Fruit fly (Drosophila melanogaster) whole organism, adult: ENCODE results near the gene Xrp1.

Experiments used
- CG11617 ChIP-seq: fragments of 200-800 bp; sonication (Bioruptor generic); optimal IDR thresholded peaks from 2 replicates; lab custom pipeline; 2017; ENCODE audit warnings: mild to moderate bottlenecking, missing biosample characterization, missing genetic modification reagents, missing genetic modification characterization
- CG12768 ChIP-seq: fragments of 200-800 bp; sonication (Bioruptor generic); optimal IDR thresholded peaks from 2 replicates; lab custom pipeline; 2017; ENCODE audit warnings: missing biosample characterization, missing genetic modification characterization, mild to moderate bottlenecking, moderate library complexity, missing genetic modification reagents
- CG14711 ChIP-seq: fragments of 200-800 bp; sonication (Bioruptor generic); optimal IDR thresholded peaks from 2 replicates; lab custom pipeline; 2018; ENCODE audit warnings: missing biosample characterization, mild to moderate bottlenecking, missing genetic modification characterization, moderate library complexity
- CG1620 ChIP-seq: fragments of 200-800 bp; sonication (Bioruptor generic); optimal IDR thresholded peaks from 2 replicates; lab custom pipeline; 2016; ENCODE audit warnings: missing biosample characterization, missing genetic modification characterization
- CG33017 ChIP-seq: fragments of 200-800 bp; sonication (Bioruptor generic); optimal IDR thresholded peaks from 2 replicates; lab custom pipeline; 2018; ENCODE audit warnings: missing biosample characterization, mild to moderate bottlenecking, missing genetic modification characterization, moderate library complexity
- CG5204 ChIP-seq: fragments of 200-800 bp; sonication (Bioruptor generic); optimal IDR thresholded peaks from 2 replicates; lab custom pipeline; 2016; ENCODE audit warnings: missing biosample characterization, missing genetic modification characterization
- CG7045 ChIP-seq: fragments of 200-800 bp; sonication (Bioruptor generic); optimal IDR thresholded peaks from 2 replicates; lab custom pipeline; 2017; ENCODE audit warnings: missing biosample characterization, mild to moderate bottlenecking, missing genetic modification characterization
- CG7101 ChIP-seq: fragments of 200-800 bp; sonication (Bioruptor generic); optimal IDR thresholded peaks from 2 replicates; lab custom pipeline; 2018; ENCODE audit warnings: missing biosample characterization, mild to moderate bottlenecking, missing genetic modification characterization, moderate library complexity
- Clk ChIP-seq: fragments of 200-800 bp; sonication (Bioruptor generic); optimal IDR thresholded peaks from 2 replicates; lab custom pipeline; 2017; ENCODE audit warnings: missing biosample characterization, missing genetic modification characterization
- Crg-1 ChIP-seq: fragments of 200-800 bp; sonication (Bioruptor generic); optimal IDR thresholded peaks from 2 replicates; lab custom pipeline; 2016; ENCODE audit warnings: missing biosample characterization, missing genetic modification characterization
- Hr96 ChIP-seq: fragments of 200-800 bp; sonication (Bioruptor generic); optimal IDR thresholded peaks from 2 replicates; lab custom pipeline; 2016; ENCODE audit warnings: missing biosample characterization, missing genetic modification characterization
- Mnt ChIP-seq: fragments of 200-800 bp; sonication (Bioruptor generic); optimal IDR thresholded peaks from 2 replicates; lab custom pipeline; 2016; ENCODE audit warnings: missing biosample characterization, mild to moderate bottlenecking, missing genetic modification characterization
- cic ChIP-seq: fragments of 200-800 bp; sonication (Bioruptor generic); optimal IDR thresholded peaks from 2 replicates; lab custom pipeline; 2017; ENCODE audit warnings: missing biosample characterization, mild to moderate bottlenecking, missing genetic modification characterization, moderate library complexity
- cnc ChIP-seq, 2 experiments: fragments of >200 bp; optimal IDR thresholded peaks; 2 replicates each; lab custom pipeline; 2017
- kay ChIP-seq: fragments of 200-800 bp; sonication (Bioruptor generic); peaks from one replicate; lab custom pipeline; 2016; ENCODE audit warnings: missing biosample characterization, missing genetic modification characterization, borderline replicate concordance
- ovo ChIP-seq: fragments of 200-800 bp; sonication (Bioruptor generic); optimal IDR thresholded peaks from 2 replicates; lab custom pipeline; 2016; ENCODE audit warnings: missing biosample characterization, missing genetic modification characterization
- pad ChIP-seq: fragments of 200-800 bp; sonication (Bioruptor generic); optimal IDR thresholded peaks from 3 replicates; lab custom pipeline; 2017; ENCODE audit warnings: missing biosample characterization, missing genetic modification characterization, mild to moderate bottlenecking, moderate library complexity, missing genetic modification reagents
- tj ChIP-seq: fragments of 200-800 bp; sonication (Bioruptor generic); optimal IDR thresholded peaks from 3 replicates; lab custom pipeline; 2017; ENCODE audit warnings: missing biosample characterization, mild to moderate bottlenecking, missing genetic modification characterization, moderate library complexity
- toe ChIP-seq: fragments of 200-800 bp; sonication (Bioruptor generic); optimal IDR thresholded peaks from 2 replicates; lab custom pipeline; 2016; ENCODE audit warnings: missing biosample characterization, missing genetic modification characterization

Gene Xrp1

DNA sequence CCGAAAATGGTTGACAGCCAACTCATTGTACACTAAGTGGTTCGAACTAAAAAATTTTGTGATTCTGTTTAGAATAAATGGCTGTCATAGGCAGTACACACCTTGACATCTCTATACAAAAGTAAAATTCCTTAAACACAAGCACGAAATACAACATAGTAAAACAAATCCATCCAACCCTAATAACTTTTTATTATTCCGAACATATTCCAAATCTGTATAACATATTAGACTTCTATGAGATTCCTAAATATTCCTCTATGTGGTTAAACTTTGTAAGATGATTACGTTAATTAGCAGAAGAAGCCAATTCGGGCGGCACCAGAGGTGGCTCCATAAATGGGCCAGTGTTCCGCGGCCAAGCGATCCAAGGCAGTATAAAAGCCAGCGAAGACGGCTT lies 12.6 kb upstream of the Xrp1 start, which contains the start of gene CG14294:
Gene CG14294, minus strand, starts transcription at position 101 of the 400 bp plus-strand sequence.
- TF ChIP-seq cnc (optimal IDR thresholded peaks at IDR 0.05; lab: Kevin White, UChicago) (no peak), kay (GFP tag; lab: Kevin White, UChicago) (no peak), CG12768 (GFP tag; lab: Kevin White, UChicago) (no peak), CG1620 (GFP tag; lab: Kevin White, UChicago) (no peak), Crg-1 (GFP tag; lab: Kevin White, UChicago) (no peak), CG7045 (GFP tag; lab: Kevin White, UChicago) (no peak), Mnt (GFP tag; lab: Kevin White, UChicago) (no peak), tj (no peak), CG33017 (tag; lab: Kevin White, UChicago) (no peak), CG11617 (GFP tag; lab: Kevin White, UChicago) (no peak), CG7101 (tag; lab: Kevin White, UChicago) (no peak)

DNA sequence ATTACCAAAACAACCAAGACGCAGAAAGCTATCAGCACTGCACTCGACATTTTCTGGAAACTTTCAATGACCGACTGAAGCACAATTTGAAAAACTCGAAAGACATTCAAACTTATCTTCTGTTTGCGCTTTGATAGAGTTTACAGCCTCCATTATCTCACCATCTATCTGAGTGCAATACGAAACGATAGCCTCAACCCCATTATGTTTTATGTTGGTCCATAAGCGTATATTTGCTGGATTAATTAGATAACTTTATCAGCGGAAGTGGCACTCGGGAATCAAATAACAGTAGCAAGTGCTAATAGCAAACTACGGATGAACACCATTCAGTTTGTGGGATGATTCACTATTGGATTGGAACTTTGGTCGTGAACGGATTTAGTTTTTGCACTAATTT lies 11.9 kb upstream of the Xrp1 start, which contains the start of gene CG34284:
Gene CG34284, minus strand, starts transcription at position 76 of the 400 bp plus-strand sequence.
- TF ChIP-seq CG33017 (tag; lab: Kevin White, UChicago) (peak; percentile 52), cic (GFP tag; lab: Kevin White, UChicago) (no peak)

DNA sequence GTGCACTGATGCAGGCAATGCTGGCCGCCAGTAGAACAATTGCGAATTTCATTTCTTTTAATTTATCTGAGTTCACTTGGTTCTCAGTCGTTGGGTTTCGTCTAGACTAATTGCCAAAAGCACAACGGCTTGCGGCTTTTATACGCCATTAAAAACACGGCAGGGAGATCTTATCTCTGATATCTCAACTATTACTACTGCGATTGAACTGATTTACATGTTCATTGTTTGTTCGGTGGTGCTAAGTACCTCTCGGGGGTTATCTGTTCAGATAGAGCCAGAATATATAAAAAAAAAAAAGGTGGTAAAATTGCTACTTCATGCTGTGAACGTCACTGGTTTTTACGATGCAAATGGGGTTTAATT lies 9.2 kb upstream of the Xrp1 start, which contains the start of gene CG14292:
Gene CG14292, minus strand, starts transcription at position 101 of the 366 bp plus-strand sequence.
- TF ChIP-seq CG11617 (GFP tag; lab: Kevin White, UChicago), result no peak

- TF ChIP-seq CG7045 (GFP tag; lab: Kevin White, UChicago), result peak; percentile 68
- TF ChIP-seq pad (GFP tag; lab: Kevin White, UChicago), result peak; percentile 34
- peak; percentile 47 for TF ChIP-seq tj
- peak; percentile 66 for TF ChIP-seq CG14711 (tag; lab: Kevin White, UChicago)
- TF ChIP-seq CG12768 (GFP tag; lab: Kevin White, UChicago), result peak; percentile 45
- TF ChIP-seq CG5204 (GFP tag; lab: Kevin White, UChicago), result no peak
- TF ChIP-seq CG11617 (GFP tag; lab: Kevin White, UChicago), result peak; percentile 46
- TF ChIP-seq ovo (GFP tag; lab: Kevin White, UChicago), result no peak
- no peak for TF ChIP-seq Hr96 (GFP tag; lab: Kevin White, UChicago)
- TF ChIP-seq toe (GFP tag; lab: Kevin White, UChicago), result no peak
- TF ChIP-seq kay (GFP tag; lab: Kevin White, UChicago), result peak; percentile 91
- TF ChIP-seq cic (GFP tag; lab: Kevin White, UChicago), result peak; percentile 33
- TF ChIP-seq Mnt (GFP tag; lab: Kevin White, UChicago), result peak; percentile 54
- TF ChIP-seq CG33017 (tag; lab: Kevin White, UChicago), result peak; percentile 82
- no peak for TF ChIP-seq CG1620 (GFP tag; lab: Kevin White, UChicago)
- TF ChIP-seq CG7101 (tag; lab: Kevin White, UChicago), result peak; percentile 78
Measured at dm6 chr3R:18905921-18906878, 8.6 kb upstream of the Xrp1 start, which contains the start of gene EndoA. EndoA (plus strand) TSS chr3R:18906609.

dm6 chr3R:18910336-18910735 lies 4.4 kb upstream of the Xrp1 start:
- TF ChIP-seq kay (GFP tag; lab: Kevin White, UChicago) (peak; percentile 63), Crg-1 (GFP tag; lab: Kevin White, UChicago) (no peak)

- TF ChIP-seq tj (no peak), CG7101 (tag; lab: Kevin White, UChicago) (peak; percentile 12), Clk (GFP tag; lab: Kevin White, UChicago) (no peak)
Measured at dm6 chr3R:18910923-18911322, 3.8 kb upstream of the Xrp1 start.

dm6 chr3R:18912782-18913331 lies 1.9 kb upstream of the Xrp1 start, which contains the start of gene Sgsh:
Sgsh (minus strand) TSS chr3R:18912922.
- no peak for TF ChIP-seq CG12768 (GFP tag; lab: Kevin White, UChicago)
- TF ChIP-seq ovo (GFP tag; lab: Kevin White, UChicago), result no peak
- no peak for TF ChIP-seq cnc (optimal IDR thresholded peaks at IDR 0.05; lab: Kevin White, UChicago)
- no peak for TF ChIP-seq CG14711 (tag; lab: Kevin White, UChicago)
- no peak for TF ChIP-seq Hr96 (GFP tag; lab: Kevin White, UChicago)
- TF ChIP-seq CG7101 (tag; lab: Kevin White, UChicago), result no peak
- TF ChIP-seq CG33017 (tag; lab: Kevin White, UChicago), result no peak
- no peak for TF ChIP-seq pad (GFP tag; lab: Kevin White, UChicago)
